Worm (Caenorhabditis elegans) whole organism, young adult: ENCODE data around the gene sod-3.

ENCODE experiments used
- B0019.2 ChIP-seq: fragments of 200-800 bp; sonication (Bioruptor generic); conservative IDR thresholded peaks from 2 replicates; pipeline ENCODE4 v1.3.6; 2022; ENCODE audit warnings: missing genetic modification reagents, missing genetic modification characterization, missing compliant biosample characterization
- D2030.7 ChIP-seq: fragments of 200-800 bp; sonication (Bioruptor generic); IDR thresholded peaks from 2 replicates; pipeline ENCODE4 v1.3.6; 2022; ENCODE audit warnings: missing genetic modification reagents, missing genetic modification characterization, missing compliant biosample characterization
- F37B4.10 ChIP-seq: fragments of 200-800 bp; sonication (Bioruptor generic); IDR thresholded peaks from 2 replicates; pipeline ENCODE4 v1.3.6; 2022; ENCODE audit warnings: missing genetic modification characterization, missing compliant biosample characterization
- Y53F4B.3 ChIP-seq: fragments of 200-800 bp; sonication (Bioruptor generic); IDR thresholded peaks from 2 replicates; pipeline ENCODE4 v1.3.6; 2022; ENCODE audit warnings: missing genetic modification reagents, missing genetic modification characterization, missing compliant biosample characterization
- Y79H2A.3 ChIP-seq: fragments of 200-800 bp; sonication (Bioruptor generic); conservative IDR thresholded peaks from 2 replicates; pipeline ENCODE4 v1.3.6; 2022; ENCODE audit warnings: missing genetic modification reagents, missing genetic modification characterization, missing compliant biosample characterization
- bed-2 ChIP-seq: fragments of 200-800 bp; sonication (Bioruptor generic); IDR thresholded peaks from 2 replicates; pipeline ENCODE4 v1.3.6; 2022; ENCODE audit warnings: missing genetic modification reagents, missing genetic modification characterization, missing compliant biosample characterization
- ccch-3 ChIP-seq: fragments of 200-800 bp; sonication (Bioruptor generic); optimal IDR thresholded peaks from 2 replicates; lab custom pipeline; 2018; ENCODE audit warnings: mild to moderate bottlenecking, missing genetic modification characterization, missing compliant biosample characterization
- cebp-1 ChIP-seq, 2 experiments: fragments of 200-800 bp in 1 of 2; sonication (Bioruptor generic) in 1 of 2; sonication (generic microtip) in 1 of 2; IDR thresholded peaks in 1 of 2; optimal IDR thresholded peaks in 1 of 2; 2 replicates each; pipeline versions ENCODE4 v1.3.6 to Lab custom; 2017 to 2022; ENCODE audit warnings: missing compliant biosample characterization in 2 of 2, missing genetic modification characterization in 2 of 2, mild to moderate bottlenecking in 1 of 2, missing genetic modification reagents in 1 of 2, moderate library complexity in 1 of 2
- ceh-27 ChIP-seq: fragments of 200-800 bp; sonication (Bioruptor generic); optimal IDR thresholded peaks from 2 replicates; lab custom pipeline; 2018; ENCODE audit warnings: mild to moderate bottlenecking, missing genetic modification characterization, moderate library complexity, missing compliant biosample characterization
- ceh-40 ChIP-seq: fragments of 200-800 bp; sonication (Bioruptor generic); IDR thresholded peaks from 2 replicates; pipeline ENCODE4 v1.3.6; 2022; ENCODE audit warnings: missing genetic modification characterization, missing compliant biosample characterization
- ceh-91 ChIP-seq: fragments of 200-800 bp; sonication (Bioruptor generic); IDR thresholded peaks from 2 replicates; pipeline ENCODE4 v1.3.6; 2022; ENCODE audit warnings: missing genetic modification reagents, missing genetic modification characterization, missing compliant biosample characterization
- dox-1 ChIP-seq: fragments of 200-800 bp; sonication (Bioruptor generic); IDR thresholded peaks from 2 replicates; pipeline ENCODE4 v1.3.6; 2022; ENCODE audit warnings: missing genetic modification reagents, missing genetic modification characterization, missing compliant biosample characterization
- efl-1 ChIP-seq: fragments of 150-350 bp; optimal IDR thresholded peaks from 2 replicates; lab custom pipeline; 2014; ENCODE audit warnings: missing biosample characterization, missing genetic modification reagents, missing genetic modification characterization
- hmg-1.2 ChIP-seq: fragments of 200-800 bp; sonication (Bioruptor generic); IDR thresholded peaks from 2 replicates; pipeline ENCODE4 v1.3.6; 2022; ENCODE audit warnings: missing genetic modification reagents, missing genetic modification characterization, missing compliant biosample characterization
- hmg-20 ChIP-seq: fragments of 200-800 bp; sonication (Bioruptor generic); IDR thresholded peaks from 2 replicates; pipeline ENCODE4 v1.3.6; 2022; ENCODE audit warnings: missing genetic modification reagents, missing genetic modification characterization, missing compliant biosample characterization
- hrde-1 ChIP-seq: sonication (generic microtip); optimal IDR thresholded peaks from 2 replicates; lab custom pipeline; 2016; ENCODE audit warnings: missing genetic modification characterization, mild to moderate bottlenecking, missing compliant biosample characterization, moderate library complexity, missing genotype, missing genetic modification reagents, borderline replicate concordance
- hsf-1 ChIP-seq: fragments of 200-800 bp; sonication (Bioruptor generic); IDR thresholded peaks from 2 replicates; pipeline ENCODE4 v1.3.6; 2022; ENCODE audit warnings: missing genetic modification reagents, missing genetic modification characterization, missing compliant biosample characterization
- lin-26 ChIP-seq: fragments of 200-800 bp; sonication (Bioruptor generic); IDR thresholded peaks from 2 replicates; pipeline ENCODE4 v1.3.6; 2022; ENCODE audit warnings: missing genetic modification reagents, missing genetic modification characterization, missing compliant biosample characterization
- lin-40 ChIP-seq: sonication (generic microtip); optimal IDR thresholded peaks from 2 replicates; lab custom pipeline; 2016; ENCODE audit warnings: missing genetic modification characterization, mild to moderate bottlenecking, missing compliant biosample characterization, missing genotype, missing genetic modification reagents
- lsl-1 ChIP-seq: fragments of 200-800 bp; sonication (Bioruptor generic); optimal IDR thresholded peaks from 2 replicates; lab custom pipeline; 2018; ENCODE audit warnings: mild to moderate bottlenecking, missing genetic modification characterization, moderate library complexity, missing compliant biosample characterization
- lsy-27 ChIP-seq: sonication (generic microtip); optimal IDR thresholded peaks from 2 replicates; lab custom pipeline; 2017; ENCODE audit warnings: missing genetic modification characterization, mild to moderate bottlenecking, missing compliant biosample characterization, antibody characterized with exemption, missing genotype, borderline replicate concordance; ENCODE audit not compliant: insufficient read depth
- madf-3 ChIP-seq: fragments of 200-800 bp; sonication (Bioruptor generic); IDR thresholded peaks from 2 replicates; pipeline ENCODE4 v1.3.6; 2022; ENCODE audit warnings: missing genetic modification reagents, missing genetic modification characterization, missing compliant biosample characterization
- madf-8 ChIP-seq: fragments of 200-800 bp; sonication (Bioruptor generic); conservative IDR thresholded peaks from 2 replicates; pipeline ENCODE4 v1.3.6; 2022; ENCODE audit warnings: missing genetic modification reagents, missing genetic modification characterization, missing compliant biosample characterization
- mcd-1 ChIP-seq: fragments of 200-800 bp; sonication (Bioruptor generic); IDR thresholded peaks from 2 replicates; pipeline ENCODE4 v1.3.6; 2022; ENCODE audit warnings: missing genetic modification reagents, missing genetic modification characterization, missing compliant biosample characterization
- mel-28 ChIP-seq: sonication (generic microtip); optimal IDR thresholded peaks from 2 replicates; lab custom pipeline; 2016; ENCODE audit warnings: borderline replicate concordance, mild to moderate bottlenecking, missing genetic modification characterization, missing compliant biosample characterization
- nfya-2 ChIP-seq: fragments of 200-800 bp; sonication (Bioruptor generic); IDR thresholded peaks from 2 replicates; pipeline ENCODE4 v1.3.6; 2022; ENCODE audit warnings: missing genetic modification reagents, missing genetic modification characterization, missing compliant biosample characterization
- pha-4 ChIP-seq: fragments of 150-350 bp; sonication (generic microtip); optimal IDR thresholded peaks from 2 replicates; lab custom pipeline; 2014; ENCODE audit warnings: missing biosample characterization, missing genetic modification reagents, missing genetic modification characterization
- rcor-1 ChIP-seq: fragments of 200-800 bp; sonication (Bioruptor generic); IDR thresholded peaks from 2 replicates; pipeline ENCODE4 v1.3.6; 2022; ENCODE audit warnings: missing genetic modification reagents, missing genetic modification characterization, missing compliant biosample characterization
- repo-1 ChIP-seq: sonication (generic microtip); optimal IDR thresholded peaks from 2 replicates; lab custom pipeline; 2017; ENCODE audit warnings: mild to moderate bottlenecking, missing genetic modification characterization, missing compliant biosample characterization
- rpc-1 ChIP-seq, 2 experiments: fragments of 150-350 bp in 1 of 2; sonication (generic microtip) in 1 of 2; optimal IDR thresholded peaks; 2 replicates each; lab custom pipeline; 2014 to 2018; ENCODE audit warnings: missing biosample characterization in 1 of 2, missing genetic modification characterization in 1 of 2, missing genetic modification reagents in 1 of 2, missing genotype in 1 of 2
- sdz-38 ChIP-seq: sonication (generic microtip); optimal IDR thresholded peaks from 2 replicates; lab custom pipeline; 2016; ENCODE audit warnings: missing genotype, missing genetic modification characterization, missing compliant biosample characterization
- sea-2 ChIP-seq: fragments of 200-800 bp; sonication (Bioruptor generic); IDR thresholded peaks from 2 replicates; pipeline ENCODE4 v1.3.6; 2022; ENCODE audit warnings: missing genetic modification characterization, missing compliant biosample characterization
- snpc-1.1 ChIP-seq: sonication (generic microtip); optimal IDR thresholded peaks from 2 replicates; lab custom pipeline; 2017; ENCODE audit warnings: missing genetic modification characterization, mild to moderate bottlenecking, missing compliant biosample characterization, antibody characterized with exemption, moderate library complexity, missing genotype, missing genetic modification reagents; ENCODE audit not compliant: insufficient read depth
- snpc-1.3 ChIP-seq: sonication (generic microtip); optimal IDR thresholded peaks from 2 replicates; lab custom pipeline; 2017; ENCODE audit warnings: missing genetic modification characterization, mild to moderate bottlenecking, missing compliant biosample characterization, antibody characterized with exemption, moderate library complexity, missing genotype, missing genetic modification reagents; ENCODE audit not compliant: insufficient read depth
- somi-1 ChIP-seq: fragments of 200-800 bp; sonication (Bioruptor generic); optimal IDR thresholded peaks from 2 replicates; lab custom pipeline; 2018; ENCODE audit warnings: mild to moderate bottlenecking, missing genetic modification characterization, missing compliant biosample characterization
- tbp1 ChIP-seq: fragments of 200-800 bp; sonication (Bioruptor generic); optimal IDR thresholded peaks from 2 replicates; lab custom pipeline; 2018; ENCODE audit warnings: mild to moderate bottlenecking, missing genetic modification characterization, missing compliant biosample characterization
- xnd-1 ChIP-seq: sonication (generic microtip); optimal IDR thresholded peaks from 2 replicates; lab custom pipeline; 2016; ENCODE audit warnings: missing genotype, missing genetic modification reagents, missing genetic modification characterization, missing compliant biosample characterization
- zim-3 ChIP-seq: sonication (generic microtip); optimal IDR thresholded peaks from 2 replicates; lab custom pipeline; 2017; ENCODE audit warnings: mild to moderate bottlenecking, missing genetic modification characterization, moderate library complexity, missing compliant biosample characterization
- ztf-18 ChIP-seq: sonication (generic microtip); optimal IDR thresholded peaks from 2 replicates; lab custom pipeline; 2016; ENCODE audit warnings: missing genotype, mild to moderate bottlenecking, missing genetic modification characterization, missing compliant biosample characterization
- ztf-3 ChIP-seq: fragments of 200-800 bp; sonication (Bioruptor generic); optimal IDR thresholded peaks from 2 replicates; lab custom pipeline; 2018; ENCODE audit warnings: mild to moderate bottlenecking, missing genetic modification characterization, missing compliant biosample characterization
- ztf-6 ChIP-seq: fragments of 200-800 bp; sonication (Bioruptor generic); IDR thresholded peaks from 2 replicates; pipeline ENCODE4 v1.3.6; 2022; ENCODE audit warnings: missing genetic modification reagents, missing genetic modification characterization, missing compliant biosample characterization

The sod-3 gene

DNA sequence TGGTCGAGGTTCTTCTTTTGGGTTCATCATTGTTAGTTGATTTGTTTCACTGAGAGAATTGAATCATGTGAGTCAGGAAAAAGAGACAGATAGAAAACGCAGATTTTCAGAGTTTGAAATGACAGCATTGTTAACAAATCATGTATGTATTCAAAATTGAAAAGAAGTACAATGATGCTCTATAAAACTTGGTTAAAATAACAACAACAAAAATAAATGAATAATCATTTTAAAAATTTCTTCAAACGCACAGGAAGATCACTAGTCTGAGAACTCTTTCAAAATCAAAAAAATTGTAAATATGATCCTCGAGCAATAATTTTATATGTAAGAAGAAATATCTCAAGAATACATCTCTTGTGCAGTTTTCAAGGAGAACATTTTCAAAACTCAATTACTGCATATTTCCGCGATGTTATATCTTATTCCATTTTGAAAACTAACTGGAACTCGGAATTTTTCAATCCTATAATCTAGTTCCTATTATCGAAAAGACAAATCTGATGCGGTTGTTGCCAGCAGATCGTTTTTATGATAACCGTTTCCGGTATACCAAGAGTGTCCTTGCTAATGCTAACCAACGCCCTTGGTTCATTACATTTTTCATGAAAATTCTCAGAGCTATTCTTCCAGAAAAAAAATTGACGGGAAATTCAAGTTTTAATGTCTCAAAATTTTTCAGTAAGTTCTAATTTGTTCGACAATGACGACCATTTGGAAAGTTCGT is 4.1 kb downstream of the sod-3 start, which contains the start of gene lido-1:
Gene lido-1 (minus strand): TSS at position 51 of the 727 bp plus-strand sequence.
- TF ChIP-seq ceh-27 (GFP tag; lab: Kevin White, UChicago) (no peak), lsy-27 (tag; lab: Kevin White, UChicago) (no peak), repo-1 (tag; lab: Kevin White, UChicago) (no peak), mel-28 (tag; lab: Kevin White, UChicago) (no peak), Y79H2A.3 (GFP tag; lab: Robert Waterston, UW) (no peak), ztf-6 (GFP tag; lab: Robert Waterston, UW) (no peak), sea-2 (GFP tag; lab: Robert Waterston, UW) (no peak), Y53F4B.3 (GFP tag; lab: Robert Waterston, UW) (no peak), pha-4 (no peak), D2030.7 (GFP tag; lab: Robert Waterston, UW) (no peak), B0019.2 (no peak), zim-3 (tag; lab: Kevin White, UChicago) (no peak), ztf-3 (GFP tag; lab: Kevin White, UChicago) (no peak), cebp-1 (GFP tag; IDR thresholded peaks at IDR 0.05; lab: Robert Waterston, UW) (no peak), cebp-1 (tag; optimal IDR thresholded peaks at IDR 0.05; lab: Kevin White, UChicago) (no peak), sdz-38 (tag; lab: Kevin White, UChicago) (no peak), ceh-91 (no peak)

ce11 chrX:17100656-17101055 is 8.1 kb downstream of the sod-3 start, which contains the start of gene lido-2:
Gene lido-2 (minus strand): TSS chrX:17100756.
- TF ChIP-seq F37B4.10 (no peak), hrde-1 (tag; lab: Kevin White, UChicago) (no peak), sdz-38 (tag; lab: Kevin White, UChicago) (no peak), ceh-40 (no peak), mcd-1 (GFP tag; lab: Robert Waterston, UW) (no peak), madf-3 (GFP tag; lab: Robert Waterston, UW) (no peak), madf-8 (GFP tag; lab: Robert Waterston, UW) (no peak), ceh-91 (no peak), dox-1 (no peak), hsf-1 (GFP tag; lab: Robert Waterston, UW) (no peak), rpc-1 (optimal IDR thresholded peaks at IDR 0.05; lab: Kevin White, UChicago) (no peak), rpc-1 (tag; optimal IDR thresholded peaks at IDR 0.05; lab: Kevin White, UChicago) (no peak), snpc-1.1 (tag; lab: Kevin White, UChicago) (no peak)

ce11 chrX:17107670-17108069 is 15.1 kb downstream of the sod-3 start, which contains the start of gene lido-4:
Gene lido-4 (minus strand): TSS chrX:17107770.
- TF ChIP-seq bed-2 (GFP tag; lab: Robert Waterston, UW) (no peak), hsf-1 (GFP tag; lab: Robert Waterston, UW) (no peak), tbp1 (GFP tag; lab: Kevin White, UChicago) (no peak), nfya-2 (GFP tag; lab: Robert Waterston, UW) (no peak), rcor-1 (GFP tag; lab: Robert Waterston, UW) (no peak), somi-1 (GFP tag; lab: Kevin White, UChicago) (no peak), lin-40 (tag; lab: Kevin White, UChicago) (no peak), lsl-1 (GFP tag; lab: Kevin White, UChicago) (no peak), ztf-18 (no peak), ceh-91 (no peak), snpc-1.3 (no peak), ztf-6 (GFP tag; lab: Robert Waterston, UW) (no peak), efl-1 (no peak), hmg-1.2 (GFP tag; lab: Robert Waterston, UW) (no peak), xnd-1 (no peak), snpc-1.1 (tag; lab: Kevin White, UChicago) (no peak), lin-26 (GFP tag; lab: Robert Waterston, UW) (no peak), hmg-20 (GFP tag; lab: Robert Waterston, UW) (no peak), ccch-3 (no peak)
